Worm (Caenorhabditis elegans): ENCODE measurements around the gene K07F5.14.

The K07F5.14 gene

ce11 chrIV:9852250-9852649 lies 9.8 kb upstream of the K07F5.14 start, which contains the start of gene ssq-1:
Gene ssq-1 (plus strand): TSS chrIV:9852550.
- TF ChIP-seq aly-2 (tag; optimal IDR thresholded peaks at IDR 0.05) = no peak
- no peak for TF ChIP-seq nhr-6 (tag; optimal IDR thresholded peaks at IDR 0.05)
- no peak for TF ChIP-seq lin-39 (tag; optimal IDR thresholded peaks at IDR 0.05)
- no peak for TF ChIP-seq nhr-10 (tag; optimal IDR thresholded peaks at IDR 0.05)
- no peak for TF ChIP-seq dmd-4 (tag; optimal IDR thresholded peaks at IDR 0.05)

- no peak for TF ChIP-seq unc-39 (tag; optimal IDR thresholded peaks at IDR 0.05)
- TF ChIP-seq mbf-1 (tag; optimal IDR thresholded peaks at IDR 0.05) = no peak
- TF ChIP-seq blmp-1 (tag; optimal IDR thresholded peaks at IDR 0.05; ENCODE audit: insufficient read depth) = no peak
- no peak for TF ChIP-seq egl-27 (tag; optimal IDR thresholded peaks at IDR 0.05)
- no peak for TF ChIP-seq nhr-25 (tag; optimal IDR thresholded peaks at IDR 0.05)
- no peak for TF ChIP-seq nhr-23 (tag; optimal IDR thresholded peaks at IDR 0.05)
- no peak for TF ChIP-seq ztf-1 (GFP tag; conservative IDR thresholded peaks at IDR 0.05)
- no peak for TF ChIP-seq peb-1 (tag; optimal IDR thresholded peaks at IDR 0.05)
- no peak for TF ChIP-seq lsy-2 (tag; optimal IDR thresholded peaks at IDR 0.05)
- no peak for TF ChIP-seq ceh-82 (tag; optimal IDR thresholded peaks at IDR 0.05)
- no peak for TF ChIP-seq skn-1 (tag; optimal IDR thresholded peaks at IDR 0.05)
- no peak for TF ChIP-seq sma-9 (GFP tag; optimal IDR thresholded peaks at IDR 0.05)
- TF ChIP-seq sma-9 (tag; optimal IDR thresholded peaks at IDR 0.05) = no peak
- TF ChIP-seq nhr-21 (tag; optimal IDR thresholded peaks at IDR 0.05) = no peak
- TF ChIP-seq snpc-4 (tag; optimal IDR thresholded peaks at IDR 0.05) = no peak
- TF ChIP-seq nhr-11 (tag; optimal IDR thresholded peaks at IDR 0.05) = no peak
- no peak for TF ChIP-seq dmd-4 (tag; optimal IDR thresholded peaks at IDR 0.05)
Measured at ce11 chrIV:9852818-9853466, 9.1 kb upstream of the K07F5.14 start.

- TF ChIP-seq zag-1 (tag; optimal IDR thresholded peaks at IDR 0.05) (no peak), fos-1 (tag; optimal IDR thresholded peaks at IDR 0.05) (peak; percentile 53)
Measured at ce11 chrIV:9854952-9855351, 7.1 kb upstream of the K07F5.14 start.

- no peak for TF ChIP-seq dmd-4 (tag; optimal IDR thresholded peaks at IDR 0.05)
- no peak for TF ChIP-seq elt-3 (tag; optimal IDR thresholded peaks at IDR 0.05)
- no peak for TF ChIP-seq mbf-1 (tag; optimal IDR thresholded peaks at IDR 0.05)
- no peak for TF ChIP-seq nhr-237 (tag; optimal IDR thresholded peaks at IDR 0.05)
- no peak for TF ChIP-seq ceh-82 (tag; optimal IDR thresholded peaks at IDR 0.05)
- no peak for TF ChIP-seq sma-9 (GFP tag; optimal IDR thresholded peaks at IDR 0.05)
- TF ChIP-seq sma-9 (tag; optimal IDR thresholded peaks at IDR 0.05) = no peak
Measured at ce11 chrIV:9855712-9856111, 6.3 kb upstream of the K07F5.14 start, which contains the start of gene K07F5.12. Gene K07F5.12 (plus strand): TSS chrIV:9856012.

ce11 chrIV:9857952-9858488 lies 4.0 kb upstream of the K07F5.14 start, which contains the start of gene npp-1:
Gene npp-1 (plus strand): TSS chrIV:9858488.
- peak; percentile 62 for TF ChIP-seq unc-55 (GFP tag; optimal IDR thresholded peaks at IDR 0.05)
- no peak for TF ChIP-seq nhr-21 (tag; optimal IDR thresholded peaks at IDR 0.05)
- peak; percentile 4 for TF ChIP-seq crh-2 (tag; optimal IDR thresholded peaks at IDR 0.05)
- peak; percentile 2 for TF ChIP-seq fos-1 (tag; optimal IDR thresholded peaks at IDR 0.05)
- TF ChIP-seq R02D3.7 (tag; optimal IDR thresholded peaks at IDR 0.05) = no peak
- no peak for TF ChIP-seq nhr-12 (tag; optimal IDR thresholded peaks at IDR 0.05)
- peak; percentile 32 for TF ChIP-seq gmeb-1 (tag; optimal IDR thresholded peaks at IDR 0.05)
- no peak for TF ChIP-seq mab-5 (tag; optimal IDR thresholded peaks at IDR 0.05)
- TF ChIP-seq nhr-6 (tag; optimal IDR thresholded peaks at IDR 0.05) = no peak
- TF ChIP-seq nhr-129 (tag; optimal IDR thresholded peaks at IDR 0.05) = peak; percentile 61
- TF ChIP-seq ceh-82 (tag; optimal IDR thresholded peaks at IDR 0.05) = no peak
- peak; percentile 70 for TF ChIP-seq C34F6.9 (tag; optimal IDR thresholded peaks at IDR 0.05)

- no peak for TF ChIP-seq alr-1 (tag; optimal IDR thresholded peaks at IDR 0.05)
Measured at ce11 chrIV:9858970-9859369, 3.1 kb upstream of the K07F5.14 start.

Measured in whole organism, L2 larva.